Fruit fly (Drosophila melanogaster): Measurements from ENCODE around the gene lz.

The lz gene

DNA sequence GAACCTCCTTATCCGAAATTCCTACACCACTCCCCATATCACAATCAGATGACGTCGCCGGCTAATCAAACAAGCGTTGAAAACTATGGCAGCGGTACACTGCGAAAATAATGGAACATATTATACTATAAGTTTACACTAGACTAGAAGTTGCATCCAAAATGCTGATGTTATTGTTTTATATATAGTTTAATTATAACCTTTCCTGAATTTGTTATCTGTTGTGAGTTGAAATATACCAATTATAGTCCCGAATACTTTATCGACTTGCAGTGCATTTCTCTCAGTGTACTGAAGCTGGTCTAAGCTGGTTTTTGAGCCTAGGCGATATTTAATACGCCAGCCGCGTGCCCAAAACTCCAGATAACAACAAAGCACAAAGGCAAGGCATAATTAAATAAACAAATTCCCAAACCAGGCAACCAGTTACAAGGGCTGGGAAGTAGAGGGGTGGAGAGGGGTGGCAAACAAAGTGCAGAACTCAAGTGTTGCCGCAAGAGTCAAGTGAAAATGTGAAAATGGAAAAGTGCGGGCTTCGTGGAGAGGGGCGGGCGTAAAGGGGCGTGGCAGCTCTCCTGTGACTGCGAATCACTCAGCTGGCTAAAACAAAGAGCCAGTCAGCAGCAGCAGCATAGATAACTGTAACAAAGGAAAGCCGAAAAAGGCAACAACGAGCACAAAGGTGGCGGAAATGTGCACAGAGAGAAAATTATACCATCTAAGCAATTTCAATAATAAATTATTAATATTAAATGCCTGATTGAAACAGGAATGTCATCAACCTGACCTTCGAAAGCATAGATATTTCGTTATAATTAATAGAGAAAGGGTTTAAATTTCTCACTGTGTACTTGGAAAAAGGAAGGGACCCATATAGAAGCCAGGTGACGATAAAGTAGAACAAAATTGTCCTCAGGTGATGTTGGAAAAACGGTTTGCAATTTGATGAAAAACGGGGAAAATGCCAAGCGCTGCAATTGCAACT lies 68.0 kb downstream of the lz start (continued):
- TF ChIP-seq CG10565 (GFP tag; optimal IDR thresholded peaks at IDR 0.05) (no peak), repo (GFP tag; optimal IDR thresholded peaks at IDR 0.05) (no peak), YL-1 (GFP tag; optimal IDR thresholded peaks at IDR 0.05) (no peak), CG13775 (GFP tag; optimal IDR thresholded peaks at IDR 0.05) (peak; percentile 73), NC2α (GFP tag; optimal IDR thresholded peaks at IDR 0.05) (peak; percentile 14), CG6765 (GFP tag; optimal IDR thresholded peaks at IDR 0.05) (peak; percentile 82), CG16863 (GFP tag; optimal IDR thresholded peaks at IDR 0.05) (peak; percentile 64), BtbVII (GFP tag; optimal IDR thresholded peaks at IDR 0.05) (peak; percentile 82), CG4730 (GFP tag; IDR thresholded peaks at IDR 0.05) (peak; percentile 71), Meics (GFP tag; optimal IDR thresholded peaks at IDR 0.05) (peak; percentile 89), CG16815 (GFP tag; optimal IDR thresholded peaks at IDR 0.05) (peak; percentile 57), CG3407 (GFP tag; optimal IDR thresholded peaks at IDR 0.05) (peak; percentile 47), CG18599 (GFP tag; optimal IDR thresholded peaks at IDR 0.05) (peak; percentile 92), NK7.1 (GFP tag; optimal IDR thresholded peaks at IDR 0.05) (peak; percentile 59), CG10979 (tag; optimal IDR thresholded peaks at IDR 0.05) (peak; percentile 82), Lim3 (GFP tag; IDR thresholded peaks at IDR 0.05) (0 out of 2 replicates have a peak, but pooled peaks have one; percentile 27), Max (GFP tag; optimal IDR thresholded peaks at IDR 0.05) (peak; percentile 80), CG10209 (GFP tag; optimal IDR thresholded peaks at IDR 0.05) (peak; percentile 86), trh (GFP tag; optimal IDR thresholded peaks at IDR 0.05) (peak; percentile 22), oc (tag; optimal IDR thresholded peaks at IDR 0.05) (peak; percentile 86), CG5245 (GFP tag; optimal IDR thresholded peaks at IDR 0.05) (peak; percentile 60), CG9817 (tag; optimal IDR thresholded peaks at IDR 0.05) (peak; percentile 77), CG31388 (GFP tag; optimal IDR thresholded peaks at IDR 0.05) (peak; percentile 37), br (optimal IDR thresholded peaks at IDR 0.05) (no peak), run (tag; optimal IDR thresholded peaks at IDR 0.05) (peak; percentile 70), CG1647 (GFP tag; optimal IDR thresholded peaks at IDR 0.05) (peak; percentile 64), Jarid2 (GFP tag; optimal IDR thresholded peaks at IDR 0.05) (peak; percentile 57), emc (GFP tag; optimal IDR thresholded peaks at IDR 0.05) (peak; percentile 29), CG15696 (tag; optimal IDR thresholded peaks at IDR 0.05) (peak; percentile 57), slp2 (GFP tag; optimal IDR thresholded peaks at IDR 0.05) (peak; percentile 46), CG2678 (tag; optimal IDR thresholded peaks at IDR 0.05) (peak; percentile 93), Spps (tag; optimal IDR thresholded peaks at IDR 0.05) (peak; percentile 13), prd (optimal IDR thresholded peaks at IDR 0.05) (no peak), prd (GFP tag; IDR thresholded peaks at IDR 0.05) (peak; percentile 81), Neu2 (GFP tag; optimal IDR thresholded peaks at IDR 0.05; ENCODE audit: borderline replicate concordance) (no peak), CG2712 (tag; optimal IDR thresholded peaks at IDR 0.05) (peak; percentile 86), danr (GFP tag; IDR thresholded peaks at IDR 0.05) (peak; percentile 66), CG14860 (GFP tag; IDR thresholded peaks at IDR 0.05; ENCODE audit: partially characterized antibody) (no peak), sna (GFP tag; IDR thresholded peaks at IDR 0.05; ENCODE audit: partially characterized antibody) (no peak), Nf-YC (tag; optimal IDR thresholded peaks at IDR 0.05) (peak; percentile 67), tio (GFP tag; optimal IDR thresholded peaks at IDR 0.05) (peak; percentile 55), CG9797 (GFP tag; optimal IDR thresholded peaks at IDR 0.05) (no peak), klu (GFP tag; IDR thresholded peaks at IDR 0.05) (peak; percentile 55; the same call in 1 of the 2 replicates), p53 (GFP tag; optimal IDR thresholded peaks at IDR 0.05) (no peak), CG1832 (GFP tag; optimal IDR thresholded peaks at IDR 0.05) (no peak), ssp (GFP tag; IDR thresholded peaks at IDR 0.05) (peak; percentile 50), CG12744 (GFP tag; optimal IDR thresholded peaks at IDR 0.05) (peak; percentile 65), unpg (GFP tag; optimal IDR thresholded peaks at IDR 0.05) (peak; percentile 88)

Measured in whole organism, embryonic.